Fruit fly (Drosophila melanogaster) whole organism, embryonic: Measurements from ENCODE around the gene CG11951.
A peak's percentile ranks its signal among the peaks of the same experiment; 100 is the strongest.

ENCODE experiments used
- CG10321 ChIP-seq: fragments of 200-800 bp; sonication (Bioruptor generic); IDR thresholded peaks from 2 replicates; pipeline ENCODE4 v1.3.6; 2022; ENCODE audit warnings: missing biosample characterization, missing genetic modification characterization
- CG13894 ChIP-seq: fragments of 200-800 bp; sonication (Bioruptor generic); optimal IDR thresholded peaks from 3 replicates; lab custom pipeline; 2018; ENCODE audit warnings: missing biosample characterization, mild to moderate bottlenecking, missing genetic modification characterization, moderate library complexity
- CG14441 ChIP-seq: fragments of 200-800 bp; sonication (Bioruptor generic); IDR thresholded peaks from 2 replicates; pipeline ENCODE4 v1.3.6; 2022; ENCODE audit warnings: missing biosample characterization, missing genetic modification characterization
- CG14965 ChIP-seq: fragments of 200-800 bp; sonication (Bioruptor generic); optimal IDR thresholded peaks from 2 replicates; lab custom pipeline; 2016; ENCODE audit warnings: missing biosample characterization, missing genetic modification characterization, borderline replicate concordance
- CG16813 ChIP-seq: fragments of 200-800 bp; sonication (Bioruptor generic); IDR thresholded peaks from 3 replicates; pipeline ENCODE4 v1.3.6; 2022; ENCODE audit warnings: missing biosample characterization, missing genetic modification characterization; ENCODE audit not compliant: partially characterized antibody
- CG17385 ChIP-seq: fragments of 200-800 bp; sonication (Bioruptor generic); optimal IDR thresholded peaks from 3 replicates; lab custom pipeline; 2018; ENCODE audit warnings: missing biosample characterization, mild to moderate bottlenecking, missing genetic modification characterization
- CG1792 ChIP-seq: fragments of 200-800 bp; sonication (Bioruptor generic); optimal IDR thresholded peaks from 2 replicates; lab custom pipeline; 2016; ENCODE audit warnings: missing biosample characterization, missing genetic modification characterization
- CG18476 ChIP-seq: fragments of 200-800 bp; sonication (Bioruptor generic); optimal IDR thresholded peaks from 2 replicates; lab custom pipeline; 2016; ENCODE audit warnings: missing biosample characterization, mild to moderate bottlenecking, missing genetic modification characterization
- CG3163 ChIP-seq: fragments of 200-800 bp; sonication (Bioruptor generic); optimal IDR thresholded peaks from 3 replicates; lab custom pipeline; 2016; ENCODE audit warnings: missing biosample characterization, missing genetic modification characterization
- CG7372 ChIP-seq: fragments of 200-800 bp; sonication (Bioruptor generic); IDR thresholded peaks from 2 replicates; pipeline ENCODE4 v1.3.6; 2022; ENCODE audit warnings: missing biosample characterization, missing genetic modification characterization
- CG7556 ChIP-seq: fragments of 200-800 bp; sonication (Bioruptor generic); optimal IDR thresholded peaks from 2 replicates; lab custom pipeline; 2017; ENCODE audit warnings: missing biosample characterization, mild to moderate bottlenecking, missing genetic modification characterization
- CG8924 ChIP-seq: fragments of 200-800 bp; optimal IDR thresholded peaks from 3 replicates; lab custom pipeline; 2019; ENCODE audit warnings: missing biosample characterization, mild to moderate bottlenecking, missing genetic modification characterization, moderate library complexity
- CG9609 ChIP-seq: fragments of 200-800 bp; sonication (Bioruptor generic); optimal IDR thresholded peaks from 3 replicates; lab custom pipeline; 2016; ENCODE audit warnings: missing biosample characterization, missing genetic modification characterization
- E2f2 ChIP-seq: fragments of 200-800 bp; sonication (Bioruptor generic); IDR thresholded peaks from 2 replicates; pipeline ENCODE4 v1.3.6; 2022; ENCODE audit warnings: missing biosample characterization, missing genetic modification characterization
- Ets65A ChIP-seq: fragments of 200-800 bp; sonication (Bioruptor generic); peaks from one replicate; lab custom pipeline; 2016; ENCODE audit warnings: missing biosample characterization, missing genetic modification characterization
- HLHmδ ChIP-seq: fragments of 200-800 bp; sonication (Bioruptor generic); optimal IDR thresholded peaks from 2 replicates; lab custom pipeline; 2018; ENCODE audit warnings: missing biosample characterization, mild to moderate bottlenecking, missing genetic modification characterization, moderate library complexity
- Hmr ChIP-seq: fragments of 200-800 bp; sonication (Bioruptor generic); optimal IDR thresholded peaks from 3 replicates; lab custom pipeline; 2017; ENCODE audit warnings: mild to moderate bottlenecking, missing biosample characterization, missing genetic modification reagents, missing genetic modification characterization
- Med ChIP-seq: fragments of 200-800 bp; sonication (Bioruptor generic); peaks from one replicate; lab custom pipeline; 2016; ENCODE audit warnings: missing biosample characterization, missing genetic modification characterization, mild to moderate bottlenecking, inconsistent platforms, moderate library complexity
- NK7.1 ChIP-seq: fragments of 200-800 bp; sonication (Bioruptor generic); optimal IDR thresholded peaks from 3 replicates; lab custom pipeline; 2016; ENCODE audit warnings: missing biosample characterization, missing genetic modification characterization
- NfI ChIP-seq: fragments of 200-800 bp; sonication (Bioruptor generic); optimal IDR thresholded peaks from 3 replicates; lab custom pipeline; 2018; ENCODE audit warnings: missing biosample characterization, mild to moderate bottlenecking, missing genetic modification characterization, moderate library complexity
- Rx ChIP-seq: fragments of 200-800 bp; sonication (Bioruptor generic); IDR thresholded peaks from 2 replicates; pipeline ENCODE4 v1.3.6; 2022; ENCODE audit warnings: missing biosample characterization, missing genetic modification characterization
- Sox100B ChIP-seq: fragments of 200-800 bp; sonication (Bioruptor generic); optimal IDR thresholded peaks from 3 replicates; lab custom pipeline; 2018; ENCODE audit warnings: missing biosample characterization, mild to moderate bottlenecking, missing genetic modification characterization
- Sry-β ChIP-seq: fragments of 200-800 bp; sonication (Bioruptor generic); optimal IDR thresholded peaks from 2 replicates; lab custom pipeline; 2018; ENCODE audit warnings: missing biosample characterization, mild to moderate bottlenecking, missing genetic modification characterization, moderate library complexity
- chm ChIP-seq: fragments of 200-800 bp; sonication (Bioruptor generic); IDR thresholded peaks from 2 replicates; pipeline ENCODE4 v1.3.6; 2022; ENCODE audit warnings: missing biosample characterization, missing genetic modification characterization
- esg ChIP-seq: fragments of 200-800 bp; sonication (Bioruptor generic); conservative IDR thresholded peaks from 2 replicates; pipeline ENCODE4 v1.3.6; 2022; ENCODE audit warnings: missing biosample characterization, missing genetic modification characterization
- eve ChIP-seq, 2 experiments: fragments of >200 bp; optimal IDR thresholded peaks; 2 replicates each; lab custom pipeline; 2017; ENCODE audit warnings: missing biosample characterization in 2 of 2, missing genetic modification characterization in 2 of 2
- fd102C ChIP-seq: fragments of 200-800 bp; sonication (Bioruptor generic); optimal IDR thresholded peaks from 2 replicates; lab custom pipeline; 2018; ENCODE audit warnings: missing biosample characterization, mild to moderate bottlenecking, missing genetic modification characterization, moderate library complexity
- gce ChIP-seq: fragments of 200-800 bp; sonication (Bioruptor generic); IDR thresholded peaks from 3 replicates; pipeline ENCODE4 v1.3.6; 2022; ENCODE audit warnings: missing biosample characterization, missing genetic modification characterization
- gt ChIP-seq: fragments of 200-800 bp; sonication (Bioruptor generic); IDR thresholded peaks from 2 replicates; pipeline ENCODE4 v1.3.6; 2022; ENCODE audit warnings: missing biosample characterization, missing genetic modification characterization
- kni ChIP-seq: fragments of 200-800 bp; sonication (Bioruptor generic); optimal IDR thresholded peaks from 3 replicates; lab custom pipeline; 2017; ENCODE audit warnings: mild to moderate bottlenecking, missing biosample characterization, missing genetic modification reagents, missing genetic modification characterization
- knrl ChIP-seq: fragments of 200-800 bp; sonication (Bioruptor generic); IDR thresholded peaks from 3 replicates; pipeline ENCODE4 v1.3.6; 2022; ENCODE audit warnings: missing biosample characterization, missing genetic modification characterization; ENCODE audit not compliant: partially characterized antibody
- pros ChIP-seq: fragments of 200-800 bp; sonication (Bioruptor generic); optimal IDR thresholded peaks from 3 replicates; lab custom pipeline; 2019; ENCODE audit warnings: missing biosample characterization, mild to moderate bottlenecking, missing genetic modification characterization, moderate library complexity
- sisA ChIP-seq: fragments of 200-800 bp; sonication (Bioruptor generic); IDR thresholded peaks from 2 replicates; pipeline ENCODE4 v1.3.6; 2022; ENCODE audit warnings: missing biosample characterization, missing genetic modification characterization
- tin ChIP-seq: fragments of 200-800 bp; sonication (Bioruptor generic); optimal IDR thresholded peaks from 3 replicates; lab custom pipeline; 2016; ENCODE audit warnings: missing biosample characterization, missing genetic modification characterization
- tll ChIP-seq, 2 experiments: fragments of 200-800 bp in 1 of 2; fragments of >200 bp in 1 of 2; sonication (Bioruptor generic) in 1 of 2; optimal IDR thresholded peaks; 2 replicates each; lab custom pipeline; 2017 to 2019; ENCODE audit warnings: missing biosample characterization in 2 of 2, missing genetic modification characterization in 2 of 2, mild to moderate bottlenecking in 1 of 2, moderate library complexity in 1 of 2
- vvl ChIP-seq: fragments of 200-800 bp; sonication (Bioruptor generic); IDR thresholded peaks from 2 replicates; pipeline ENCODE4 v1.3.6; 2022; ENCODE audit warnings: missing biosample characterization, missing genetic modification characterization
- wdn ChIP-seq: fragments of 200-800 bp; sonication (Bioruptor generic); IDR thresholded peaks from 2 replicates; pipeline ENCODE4 v1.3.6; 2022; ENCODE audit warnings: missing biosample characterization, missing genetic modification characterization
- z ChIP-seq: fragments of 200-800 bp; sonication (Bioruptor generic); IDR thresholded peaks from 3 replicates; pipeline ENCODE4 v1.3.6; 2022; ENCODE audit warnings: missing biosample characterization, missing genetic modification characterization
- zfh1 ChIP-seq: fragments of 200-800 bp; sonication (Bioruptor generic); IDR thresholded peaks from 3 replicates; pipeline ENCODE4 v1.3.6; 2022; ENCODE audit warnings: missing biosample characterization, missing genetic modification characterization

Gene CG11951

DNA sequence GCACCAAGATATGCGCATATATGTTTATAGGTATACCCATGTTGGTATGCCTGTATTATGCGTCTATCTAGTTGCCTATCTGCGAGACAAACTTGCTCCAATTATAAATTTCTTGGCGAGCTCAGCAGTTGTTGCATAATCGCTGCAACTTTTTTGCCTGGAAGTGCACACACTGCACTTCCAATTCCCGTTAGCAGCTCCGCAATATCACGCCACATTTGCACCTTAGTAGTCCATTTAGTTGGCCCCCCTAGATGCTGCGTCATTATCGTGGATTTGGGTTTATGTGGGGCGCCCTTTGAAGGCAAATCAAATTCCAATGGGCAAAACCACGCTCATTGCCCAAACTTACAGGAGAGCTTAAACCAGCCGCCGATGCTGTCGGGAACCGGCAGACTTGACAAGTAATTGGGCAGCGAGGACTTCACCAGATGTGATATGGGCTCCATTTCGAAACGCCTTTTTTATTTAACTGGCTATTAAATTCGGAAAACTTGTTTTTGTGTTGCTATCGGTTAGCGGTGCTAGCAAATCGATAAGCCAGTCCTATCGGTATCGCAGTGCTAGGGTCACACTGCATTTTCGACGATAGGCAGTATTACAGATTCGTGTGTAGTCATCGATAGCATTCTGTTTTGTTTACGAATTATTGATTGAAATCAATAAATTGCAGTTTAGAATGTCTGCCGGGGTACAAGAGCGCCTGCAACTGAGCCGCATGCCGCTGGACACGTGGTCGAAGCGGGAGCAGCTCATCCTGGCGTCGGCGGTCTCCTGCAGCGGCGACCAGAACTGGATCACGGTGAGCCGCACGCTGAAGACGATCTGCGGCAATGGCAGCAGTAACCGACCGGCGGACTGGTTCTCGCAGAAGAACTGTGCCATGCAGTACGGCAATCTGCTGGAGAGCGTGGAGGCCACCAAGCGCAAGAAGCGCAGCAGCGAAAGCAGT is 15.4 kb downstream of the CG11951 start, which contains the start of the genes Cisd2 and Brd8 (continued):
- no peak for TF ChIP-seq Sry-β (GFP tag; lab: Kevin White, UChicago)
- no peak for TF ChIP-seq gt
- TF ChIP-seq tll (GFP tag; optimal IDR thresholded peaks at IDR 0.05; lab: Kevin White, UChicago): no peak
- TF ChIP-seq CG14965: no peak
- no peak for TF ChIP-seq CG7372 (GFP tag; lab: Robert Waterston, UW)
- no peak for TF ChIP-seq pros (GFP tag; lab: Kevin White, UChicago)
- TF ChIP-seq CG18476 (GFP tag; lab: Kevin White, UChicago): no peak
- no peak for TF ChIP-seq sisA
- TF ChIP-seq NK7.1: no peak
- TF ChIP-seq Hmr: no peak
- no peak for TF ChIP-seq tin (GFP tag; lab: Kevin White, UChicago)

DNA sequence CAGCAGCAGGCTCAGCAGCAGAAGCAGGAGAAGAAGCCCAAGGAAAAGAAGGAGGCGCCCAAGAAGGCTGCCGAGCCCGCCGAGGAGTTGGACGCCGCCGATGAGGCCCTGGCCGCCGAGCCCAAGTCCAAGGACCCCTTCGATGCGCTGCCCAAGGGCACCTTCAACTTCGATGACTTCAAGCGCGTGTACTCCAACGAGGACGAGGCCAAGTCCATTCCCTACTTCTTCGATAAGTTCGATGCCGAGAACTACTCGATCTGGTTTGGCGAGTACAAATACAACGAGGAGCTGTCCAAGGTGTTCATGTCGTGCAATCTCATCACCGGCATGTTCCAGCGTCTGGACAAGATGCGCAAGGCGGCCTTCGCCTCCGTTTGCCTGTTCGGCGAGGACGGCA is 17.4 kb downstream of the CG11951 start:
- TF ChIP-seq esg (GFP tag; lab: Robert Waterston, UW) (no peak), knrl (GFP tag; lab: Robert Waterston, UW) (0 out of 3 replicates have a peak, but pooled peaks have one; percentile 4), CG7556 (GFP tag; lab: Kevin White, UChicago) (no peak), CG10321 (no peak), CG16813 (GFP tag; lab: Robert Waterston, UW) (0 out of 3 replicates have a peak, but pooled peaks have one; percentile 37), z (GFP tag; lab: Robert Waterston, UW) (no peak), zfh1 (no peak), CG14441 (GFP tag; lab: Robert Waterston, UW) (no peak), CG9609 (GFP tag; lab: Kevin White, UChicago) (no peak)

DNA sequence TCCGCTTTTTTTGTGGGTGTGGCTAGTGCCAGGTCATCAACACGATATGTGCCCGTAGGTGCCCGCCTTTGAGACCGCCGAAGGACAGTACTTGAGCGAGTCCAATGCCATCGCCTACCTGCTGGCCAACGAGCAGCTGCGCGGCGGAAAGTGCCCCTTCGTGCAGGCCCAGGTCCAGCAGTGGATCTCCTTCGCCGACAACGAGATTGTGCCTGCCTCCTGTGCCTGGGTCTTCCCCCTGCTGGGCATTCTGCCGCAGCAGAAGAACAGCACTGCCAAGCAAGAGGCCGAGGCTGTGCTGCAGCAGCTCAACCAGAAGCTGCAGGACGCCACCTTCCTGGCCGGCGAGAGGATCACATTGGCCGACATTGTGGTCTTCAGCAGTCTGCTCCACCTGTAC is 17.9 kb downstream of the CG11951 start:
- TF ChIP-seq kni (GFP tag; lab: Kevin White, UChicago) (no peak), NfI (GFP tag; lab: Kevin White, UChicago) (no peak), fd102C (GFP tag; lab: Kevin White, UChicago) (no peak), CG8924 (tag; lab: Kevin White, UChicago) (no peak), chm (GFP tag; lab: Robert Waterston, UW) (peak; percentile 40; the same call in 1 of the 2 replicates), Med (GFP tag; lab: Kevin White, UChicago) (peak; percentile 71), wdn (GFP tag; lab: Robert Waterston, UW) (no peak), vvl (GFP tag; lab: Robert Waterston, UW) (no peak), E2f2 (no peak), eve (GFP tag; optimal IDR thresholded peaks at IDR 0.05; lab: Kevin White, UChicago) (no peak), CG3163 (GFP tag; lab: Kevin White, UChicago) (no peak), Sox100B (GFP tag; lab: Kevin White, UChicago) (no peak), CG17385 (GFP tag; lab: Kevin White, UChicago) (no peak), Rx (GFP tag; lab: Robert Waterston, UW) (no peak), gce (no peak), CG13894 (no peak), HLHmδ (GFP tag; lab: Kevin White, UChicago) (no peak), Ets65A (GFP tag; lab: Kevin White, UChicago) (peak; percentile 91), CG1792 (GFP tag; lab: Kevin White, UChicago) (no peak)
